Fruit fly (Drosophila melanogaster) whole organism, prepupa: ENCODE measurements around the gene Rab23.

Experiments used
- Blimp-1 ChIP-seq: fragments of 200-800 bp; sonication (Bioruptor generic); optimal IDR thresholded peaks from 3 replicates; lab custom pipeline; 2017; ENCODE audit warnings: missing biosample characterization, missing genetic modification characterization, mild to moderate bottlenecking, moderate library complexity, missing genetic modification reagents
- CG11294 ChIP-seq: fragments of 200-800 bp; sonication (Bioruptor generic); IDR thresholded peaks from 2 replicates; pipeline ENCODE4 v1.3.6; 2022; ENCODE audit warnings: missing biosample characterization, missing genetic modification characterization
- Smox ChIP-seq: fragments of 200-800 bp; sonication (Bioruptor generic); optimal IDR thresholded peaks from 3 replicates; lab custom pipeline; 2016; ENCODE audit warnings: missing biosample characterization, missing genetic modification characterization
- fkh ChIP-seq: fragments of 200-800 bp; sonication (Bioruptor generic); optimal IDR thresholded peaks from 3 replicates; lab custom pipeline; 2017; ENCODE audit warnings: missing biosample characterization, mild to moderate bottlenecking, missing genetic modification characterization, moderate library complexity
- pdm3 ChIP-seq: fragments of 200-800 bp; sonication (Bioruptor generic); optimal IDR thresholded peaks from 3 replicates; lab custom pipeline; 2016; ENCODE audit warnings: missing biosample characterization, missing genetic modification characterization
- spab ChIP-seq: fragments of 200-800 bp; sonication (Bioruptor generic); optimal IDR thresholded peaks from 2 replicates; lab custom pipeline; 2017; ENCODE audit warnings: missing biosample characterization, mild to moderate bottlenecking, missing genetic modification characterization, missing genetic modification reagents

The Rab23 gene

DNA sequence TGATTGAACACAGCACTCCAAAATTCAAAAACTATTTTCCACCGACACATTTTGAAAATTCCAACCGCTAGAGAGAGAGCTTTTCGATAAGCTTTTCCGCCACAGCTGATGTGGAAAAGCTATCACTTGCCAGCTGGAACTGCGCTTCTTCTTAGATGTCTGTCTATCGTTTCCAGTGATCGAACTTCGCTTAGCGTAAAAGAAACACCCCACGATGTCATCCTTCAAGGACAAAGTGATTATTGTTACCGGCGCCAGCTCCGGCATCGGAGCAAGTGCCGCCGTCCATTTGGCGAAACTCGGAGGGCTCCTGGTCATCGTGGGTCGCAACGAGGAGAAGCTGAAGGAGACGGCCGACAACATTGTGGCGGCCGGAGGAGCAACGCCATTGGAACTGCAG is 53.1 kb downstream of the Rab23 start, which contains the start of gene CG31549:
Gene CG31549 (plus strand): TSS at position 11 of the 400 bp plus-strand sequence.
- TF ChIP-seq fkh (no peak), Blimp-1 (GFP tag; lab: Kevin White, UChicago) (no peak), CG11294 (GFP tag; lab: Robert Waterston, UW) (no peak), Smox (GFP tag; lab: Kevin White, UChicago) (no peak), pdm3 (no peak), spab (GFP tag; lab: Kevin White, UChicago) (no peak)
- TF ChIP-seq, all 60 proteins: peak for 0
